Worm (Caenorhabditis elegans) whole organism, mixed stage, embryonic: ENCODE measurements around the gene Y37D8A.4.

Source experiments
- M03D4.4 ChIP-seq: sonication (generic microtip); optimal IDR thresholded peaks from 2 replicates; lab custom pipeline; 2017; ENCODE audit warnings: mild to moderate bottlenecking, missing genetic modification characterization, missing compliant biosample characterization
- bed-3 ChIP-seq: fragments of 200-800 bp; sonication (Bioruptor generic); optimal IDR thresholded peaks from 3 replicates; lab custom pipeline; 2018; ENCODE audit warnings: mild to moderate bottlenecking, missing genetic modification characterization, moderate library complexity, missing compliant biosample characterization
- blmp-1 ChIP-seq: fragments of 150-350 bp; optimal IDR thresholded peaks from 2 replicates; lab custom pipeline; 2014; ENCODE audit warnings: missing biosample characterization, missing genetic modification characterization
- ceh-39 ChIP-seq: fragments of 150-350 bp; optimal IDR thresholded peaks from 2 replicates; lab custom pipeline; 2014; ENCODE audit warnings: missing biosample characterization, missing genetic modification characterization
- ceh-43 ChIP-seq: fragments of 200-800 bp; sonication (Bioruptor generic); optimal IDR thresholded peaks from 2 replicates; lab custom pipeline; 2018; ENCODE audit warnings: mild to moderate bottlenecking, missing genetic modification characterization, moderate library complexity, missing compliant biosample characterization
- ceh-83 ChIP-seq: fragments of 200-800 bp; sonication (Bioruptor generic); optimal IDR thresholded peaks from 2 replicates; lab custom pipeline; 2018; ENCODE audit warnings: mild to moderate bottlenecking, missing genetic modification characterization, missing compliant biosample characterization
- ces-1 ChIP-seq: fragments of 150-350 bp; optimal IDR thresholded peaks from 2 replicates; lab custom pipeline; 2014; ENCODE audit warnings: missing biosample characterization, missing genetic modification reagents, missing genetic modification characterization
- cnd-1 ChIP-seq: fragments of 200-800 bp; sonication (Bioruptor generic); optimal IDR thresholded peaks from 2 replicates; lab custom pipeline; 2018; ENCODE audit warnings: mild to moderate bottlenecking, missing genetic modification characterization, missing compliant biosample characterization
- drap-1 ChIP-seq: fragments of 200-800 bp; sonication (Bioruptor generic); optimal IDR thresholded peaks from 3 replicates; lab custom pipeline; 2018; ENCODE audit warnings: mild to moderate bottlenecking, missing genetic modification characterization, missing compliant biosample characterization
- elt-1 ChIP-seq: sonication (generic microtip); optimal IDR thresholded peaks from 2 replicates; lab custom pipeline; 2017; ENCODE audit warnings: missing genetic modification characterization, mild to moderate bottlenecking, missing compliant biosample characterization, antibody characterized with exemption, moderate library complexity, borderline replicate concordance; ENCODE audit not compliant: insufficient read depth
- elt-3 ChIP-seq: fragments of 150-350 bp; optimal IDR thresholded peaks from 2 replicates; lab custom pipeline; 2014; ENCODE audit warnings: missing biosample characterization, missing genetic modification characterization
- flh-1 ChIP-seq: fragments of 200-800 bp; sonication (Bioruptor generic); optimal IDR thresholded peaks from 2 replicates; lab custom pipeline; 2018; ENCODE audit warnings: mild to moderate bottlenecking, missing genetic modification characterization, moderate library complexity, missing compliant biosample characterization
- ham-2 ChIP-seq: fragments of 200-800 bp; sonication (Bioruptor generic); optimal IDR thresholded peaks from 2 replicates; lab custom pipeline; 2018; ENCODE audit warnings: mild to moderate bottlenecking, missing genetic modification characterization, missing compliant biosample characterization
- hlh-1 ChIP-seq: fragments of 150-350 bp; optimal IDR thresholded peaks from 2 replicates; lab custom pipeline; 2014; ENCODE audit warnings: missing biosample characterization, missing genetic modification reagents, missing genetic modification characterization
- lin-13 ChIP-seq: fragments of 150-350 bp; optimal IDR thresholded peaks from 2 replicates; lab custom pipeline; 2014; ENCODE audit warnings: missing biosample characterization, missing genetic modification characterization
- lin-32 ChIP-seq: fragments of 200-800 bp; sonication (Bioruptor generic); optimal IDR thresholded peaks from 2 replicates; lab custom pipeline; 2018; ENCODE audit warnings: mild to moderate bottlenecking, missing genetic modification characterization, missing compliant biosample characterization
- lsy-2 ChIP-seq: fragments of 150-350 bp; optimal IDR thresholded peaks from 2 replicates; lab custom pipeline; 2014; ENCODE audit warnings: missing biosample characterization, missing genetic modification characterization
- mab-5 ChIP-seq: fragments of 150-350 bp; optimal IDR thresholded peaks from 2 replicates; lab custom pipeline; 2014; ENCODE audit warnings: missing biosample characterization, missing genetic modification characterization
- mls-2 ChIP-seq: sonication (generic microtip); optimal IDR thresholded peaks from 2 replicates; lab custom pipeline; 2016; ENCODE audit warnings: mild to moderate bottlenecking, missing genetic modification characterization, moderate library complexity, missing compliant biosample characterization
- nhr-12 ChIP-seq: fragments of 150-350 bp; optimal IDR thresholded peaks from 2 replicates; lab custom pipeline; 2014; ENCODE audit warnings: missing biosample characterization, missing genetic modification characterization
- nhr-2 ChIP-seq: fragments of 150-350 bp; optimal IDR thresholded peaks from 2 replicates; lab custom pipeline; 2014; ENCODE audit warnings: missing biosample characterization, missing genetic modification characterization
- nhr-28 ChIP-seq: fragments of 150-350 bp; optimal IDR thresholded peaks from 2 replicates; lab custom pipeline; 2014; ENCODE audit warnings: missing biosample characterization, missing genetic modification characterization
- nhr-76 ChIP-seq: sonication (generic microtip); optimal IDR thresholded peaks from 2 replicates; lab custom pipeline; 2017; ENCODE audit warnings: missing biosample characterization, missing genetic modification characterization
- pha-4 ChIP-seq: fragments of 150-350 bp; optimal IDR thresholded peaks from 2 replicates; lab custom pipeline; 2018; ENCODE audit warnings: missing biosample characterization, missing genetic modification reagents, missing genetic modification characterization
- snpc-4 ChIP-seq: fragments of 150-350 bp; optimal IDR thresholded peaks from 2 replicates; lab custom pipeline; 2014; ENCODE audit warnings: missing biosample characterization, missing genetic modification characterization
- sptf-1 ChIP-seq: sonication (generic microtip); optimal IDR thresholded peaks from 2 replicates; lab custom pipeline; 2017; ENCODE audit warnings: mild to moderate bottlenecking, missing genetic modification characterization, moderate library complexity, missing compliant biosample characterization
- tbx-8 ChIP-seq: fragments of 200-800 bp; sonication (Bioruptor generic); optimal IDR thresholded peaks from 2 replicates; lab custom pipeline; 2018; ENCODE audit warnings: mild to moderate bottlenecking, missing genetic modification characterization, moderate library complexity, missing compliant biosample characterization
- unc-39 ChIP-seq: fragments of 150-350 bp; optimal IDR thresholded peaks from 2 replicates; lab custom pipeline; 2014; ENCODE audit warnings: missing biosample characterization, missing genetic modification characterization
- unc-62 ChIP-seq: fragments of 150-350 bp; optimal IDR thresholded peaks from 2 replicates; lab custom pipeline; 2014; ENCODE audit warnings: missing biosample characterization, missing genetic modification reagents, missing genetic modification characterization
- zip-8 ChIP-seq: fragments of 150-350 bp; optimal IDR thresholded peaks from 2 replicates; lab custom pipeline; 2014; ENCODE audit warnings: missing biosample characterization, missing genetic modification characterization
- ztf-11 ChIP-seq: fragments of 150-350 bp; optimal IDR thresholded peaks from 2 replicates; lab custom pipeline; 2014; ENCODE audit warnings: missing biosample characterization, missing genetic modification characterization

Y37D8A.4 gene

DNA sequence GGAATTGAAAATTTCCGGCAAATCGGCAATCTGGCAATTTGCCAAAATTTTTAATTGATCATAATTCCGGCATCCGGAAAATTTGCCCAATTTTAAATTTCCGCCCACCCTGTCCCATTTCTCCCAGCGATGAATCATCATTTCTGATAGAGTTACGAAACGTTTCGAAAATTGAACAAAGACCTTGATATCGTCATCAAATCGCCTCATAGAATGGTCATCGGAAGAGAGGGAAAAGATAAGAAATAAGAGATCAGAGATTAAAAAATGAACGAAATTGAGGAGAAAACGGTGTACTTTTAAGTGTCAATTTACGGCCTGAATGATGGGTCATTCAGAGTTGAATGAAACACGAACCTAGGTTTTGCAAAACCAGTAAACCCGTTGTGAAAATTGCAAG lies 8.9 kb upstream of the Y37D8A.4 start:
- TF ChIP-seq elt-3 (tag; lab: Kevin White, UChicago), result peak; percentile 53
- TF ChIP-seq cnd-1, result no peak

DNA sequence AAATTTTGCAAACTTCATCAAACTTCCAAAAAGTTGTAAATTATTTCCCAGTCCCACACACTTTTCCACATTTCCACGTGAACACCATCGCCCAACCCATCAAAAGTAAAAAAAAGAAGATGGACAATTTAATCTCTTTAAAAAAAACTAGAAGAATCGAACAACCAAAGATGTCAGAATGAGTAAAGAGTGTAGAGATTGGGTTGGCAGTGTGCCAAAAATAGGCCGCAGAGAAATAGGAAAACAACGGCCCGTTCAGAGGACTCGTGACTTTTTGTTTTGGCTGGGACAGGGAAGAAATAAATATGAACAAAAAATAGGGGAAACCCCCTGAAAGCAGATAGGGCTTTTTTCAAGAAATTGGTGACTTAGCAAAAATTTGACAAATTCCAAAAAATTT lies 4.1 kb upstream of the Y37D8A.4 start:
- no peak for TF ChIP-seq nhr-2
- no peak for TF ChIP-seq blmp-1 (tag; lab: Kevin White, UChicago)

DNA sequence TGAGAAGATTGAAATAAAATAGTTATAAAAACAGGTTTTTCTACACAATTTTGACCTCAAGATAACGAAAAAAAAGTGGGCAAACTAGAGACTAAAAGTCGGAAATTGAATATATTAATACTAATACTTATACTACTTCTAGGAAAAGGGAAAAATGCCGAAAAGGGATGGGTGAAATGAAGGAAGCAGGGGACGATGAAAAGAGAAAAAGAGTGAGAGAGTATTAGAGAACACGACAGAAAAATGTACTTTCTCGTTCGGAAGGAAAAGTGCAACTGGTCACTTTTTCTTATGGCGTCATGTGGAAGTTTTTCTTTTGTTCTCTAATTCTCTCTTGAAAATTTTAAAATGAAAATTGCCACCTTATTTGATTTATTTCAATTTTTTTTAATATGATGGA lies 2.6 kb upstream of the Y37D8A.4 start:
- no peak for TF ChIP-seq unc-62 (GFP tag; lab: Kevin White, UChicago)
- peak; percentile 69 for TF ChIP-seq ces-1 (GFP tag; lab: Kevin White, UChicago)

DNA sequence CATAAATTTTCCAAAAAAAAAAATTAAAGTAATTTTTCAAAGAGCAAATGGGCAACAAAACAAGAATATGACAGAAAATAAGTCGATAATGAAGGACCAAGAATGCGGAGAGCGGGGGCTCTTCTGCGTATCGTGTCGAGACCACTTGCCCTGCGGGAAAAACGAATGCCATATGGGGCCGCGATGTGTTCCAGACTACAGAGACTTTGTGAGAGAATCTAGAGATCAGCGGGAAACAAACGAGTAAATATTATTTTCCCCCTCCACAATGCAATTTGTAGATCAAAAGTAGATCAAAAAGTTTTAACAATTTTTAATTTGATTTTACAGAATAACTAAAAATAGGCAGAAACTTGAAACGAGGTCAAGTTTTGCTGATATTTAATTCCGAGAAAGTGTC lies 1.4 kb upstream of the Y37D8A.4 start:
- TF ChIP-seq bed-3 (GFP tag; lab: Kevin White, UChicago), result no peak
- no peak for TF ChIP-seq mab-5
- no peak for TF ChIP-seq nhr-76 (tag; lab: Kevin White, UChicago)
- no peak for TF ChIP-seq elt-1
- TF ChIP-seq elt-3 (tag; lab: Kevin White, UChicago), result no peak
- no peak for TF ChIP-seq drap-1 (GFP tag; lab: Kevin White, UChicago)
- no peak for TF ChIP-seq ham-2 (GFP tag; lab: Kevin White, UChicago)
- TF ChIP-seq M03D4.4 (tag; lab: Kevin White, UChicago), result no peak
- TF ChIP-seq hlh-1, result no peak
- TF ChIP-seq mls-2, result no peak
- TF ChIP-seq ztf-11 (tag; lab: Kevin White, UChicago), result no peak
- TF ChIP-seq blmp-1 (tag; lab: Kevin White, UChicago), result no peak
- no peak for TF ChIP-seq unc-39 (tag; lab: Kevin White, UChicago)
- TF ChIP-seq snpc-4 (tag; lab: Kevin White, UChicago), result no peak
- no peak for TF ChIP-seq zip-8 (tag; lab: Kevin White, UChicago)
- no peak for TF ChIP-seq nhr-12 (tag; lab: Kevin White, UChicago)
- TF ChIP-seq ceh-83 (GFP tag; lab: Kevin White, UChicago), result no peak
- TF ChIP-seq flh-1 (GFP tag; lab: Kevin White, UChicago), result no peak
- TF ChIP-seq ceh-43 (GFP tag; lab: Kevin White, UChicago), result no peak

DNA sequence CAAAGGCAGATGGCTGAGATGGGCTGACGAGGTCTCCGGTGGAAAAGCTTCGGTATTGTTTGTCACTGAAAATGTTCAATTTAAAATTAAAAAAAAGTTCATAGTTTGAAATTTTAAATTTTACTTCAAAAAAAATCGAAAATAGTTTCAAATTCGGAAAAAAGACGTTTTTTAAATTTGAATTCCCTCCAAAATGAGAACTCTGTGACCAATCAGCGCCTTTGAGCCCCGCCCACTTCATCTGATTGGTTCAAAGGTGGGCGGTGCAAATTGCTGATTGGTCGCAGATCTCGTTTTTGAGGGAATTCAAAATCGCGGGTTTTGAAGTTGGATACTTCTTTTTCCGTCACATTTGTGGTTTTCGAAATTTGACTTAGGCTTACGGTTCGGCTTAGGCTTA lies 464 bp downstream of the Y37D8A.4 start:
- no peak for TF ChIP-seq elt-1
- no peak for TF ChIP-seq ztf-11 (tag; lab: Kevin White, UChicago)
- no peak for TF ChIP-seq ceh-83 (GFP tag; lab: Kevin White, UChicago)
- no peak for TF ChIP-seq zip-8 (tag; lab: Kevin White, UChicago)
- TF ChIP-seq unc-39 (tag; lab: Kevin White, UChicago), result no peak
- TF ChIP-seq ces-1 (GFP tag; lab: Kevin White, UChicago), result no peak
- TF ChIP-seq sptf-1 (tag; lab: Kevin White, UChicago), result no peak
- no peak for TF ChIP-seq drap-1 (GFP tag; lab: Kevin White, UChicago)
- TF ChIP-seq lin-32 (GFP tag; lab: Kevin White, UChicago), result no peak
- TF ChIP-seq nhr-2, result no peak

DNA sequence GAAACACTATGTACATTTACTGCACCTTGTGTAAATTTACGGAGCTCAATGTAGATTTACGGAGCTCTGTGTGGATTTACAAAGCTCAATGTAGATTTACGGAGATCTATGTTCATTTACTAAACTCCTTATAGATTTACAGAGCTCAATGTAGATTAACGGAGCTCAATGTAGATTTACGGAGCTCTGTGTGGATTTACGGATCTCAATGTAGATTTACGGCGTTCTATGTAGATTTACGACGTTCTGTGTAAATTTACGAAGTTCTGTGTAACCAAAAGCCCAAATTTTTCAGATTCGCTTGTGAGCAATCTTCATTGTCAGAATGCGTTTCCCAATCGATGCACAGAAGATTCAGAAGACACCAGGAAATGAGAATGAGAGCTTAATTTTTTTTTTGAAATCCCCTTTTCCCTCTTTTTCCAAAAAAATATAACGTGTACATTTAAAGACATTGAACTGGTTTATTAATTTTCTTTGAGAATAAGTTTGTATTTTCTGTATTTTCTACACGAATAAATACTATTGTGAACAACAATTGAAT lies 1.9 kb downstream of the Y37D8A.4 start:
- no peak for TF ChIP-seq snpc-4 (tag; lab: Kevin White, UChicago)
- TF ChIP-seq pha-4 (tag; lab: Kevin White, UChicago), result no peak
- TF ChIP-seq ceh-83 (GFP tag; lab: Kevin White, UChicago), result no peak
- TF ChIP-seq lsy-2, result no peak
- TF ChIP-seq unc-39 (tag; lab: Kevin White, UChicago), result no peak
- no peak for TF ChIP-seq mls-2
- no peak for TF ChIP-seq M03D4.4 (tag; lab: Kevin White, UChicago)
- TF ChIP-seq nhr-28, result no peak
- no peak for TF ChIP-seq ceh-39 (tag; lab: Kevin White, UChicago)
- no peak for TF ChIP-seq elt-3 (tag; lab: Kevin White, UChicago)
- no peak for TF ChIP-seq elt-1
- TF ChIP-seq flh-1 (GFP tag; lab: Kevin White, UChicago), result no peak
- no peak for TF ChIP-seq unc-62 (GFP tag; lab: Kevin White, UChicago)
- TF ChIP-seq nhr-2, result no peak
- TF ChIP-seq nhr-76 (tag; lab: Kevin White, UChicago), result no peak
- TF ChIP-seq lin-13 (tag; lab: Kevin White, UChicago), result no peak
- TF ChIP-seq hlh-1, result no peak
- TF ChIP-seq ceh-43 (GFP tag; lab: Kevin White, UChicago), result no peak
- TF ChIP-seq tbx-8, result no peak
- TF ChIP-seq, all 35 proteins: peak for 0
